Worm (Caenorhabditis elegans): ENCODE measurements around the gene F43E2.11.

The F43E2.11 gene

DNA sequence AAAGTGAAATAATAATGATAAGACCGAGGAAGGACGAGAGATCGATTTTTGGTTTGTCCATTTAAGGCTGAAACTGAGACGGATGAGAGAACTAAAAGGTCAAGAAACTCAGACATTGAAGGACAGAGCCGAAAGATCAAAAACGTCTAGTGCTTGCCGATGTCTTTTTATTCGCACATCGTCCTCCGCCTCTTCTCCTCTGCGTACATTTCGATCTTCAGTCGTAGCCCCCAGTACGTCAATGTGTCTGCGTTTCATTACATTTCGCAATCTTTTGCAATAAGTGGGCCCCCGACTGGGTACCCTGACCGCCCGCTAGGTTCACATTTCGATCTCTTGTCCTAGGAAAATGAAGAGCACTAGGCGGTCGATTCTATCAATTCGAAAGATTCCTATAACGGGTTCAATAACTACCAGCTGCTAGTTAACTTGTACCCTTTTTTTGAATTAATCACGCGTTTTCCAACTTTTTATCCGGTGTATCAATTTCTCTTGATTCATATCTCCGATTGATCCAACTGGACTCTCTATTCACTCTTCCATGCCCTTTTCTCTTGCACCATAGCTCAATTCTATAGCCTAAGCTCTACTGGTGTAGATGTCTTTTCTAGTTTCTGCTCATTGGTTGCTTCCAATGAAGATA, 22.1 kb upstream of the F43E2.11 start:
- no peak for TF ChIP-seq rcor-1 (GFP tag; IDR thresholded peaks at IDR 0.05)
- no peak for TF ChIP-seq ceh-79 (tag; optimal IDR thresholded peaks at IDR 0.05)
- TF ChIP-seq pbrm-1 (GFP tag; IDR thresholded peaks at IDR 0.05), result peak; percentile 39; the same call in 1 of the 2 replicates
- no peak for TF ChIP-seq gei-17 (GFP tag; optimal IDR thresholded peaks at IDR 0.05)
- no peak for TF ChIP-seq dpl-1 (GFP tag; optimal IDR thresholded peaks at IDR 0.05)
- peak; percentile 9 for TF ChIP-seq nhr-90 (tag; optimal IDR thresholded peaks at IDR 0.05)
- TF ChIP-seq mcd-1 (GFP tag; IDR thresholded peaks at IDR 0.05), result peak; percentile 35; the same call in 1 of the 2 replicates
- TF ChIP-seq attf-5 (GFP tag; optimal IDR thresholded peaks at IDR 0.05), result peak; percentile 80
- peak; percentile 21 for TF ChIP-seq ZK185.1 (tag; optimal IDR thresholded peaks at IDR 0.05; ENCODE audit: poor library complexity, severe bottlenecking)
- no peak for TF ChIP-seq lag-1 (GFP tag; IDR thresholded peaks at IDR 0.05)
- TF ChIP-seq Y53G8AR.9 (GFP tag; conservative IDR thresholded peaks at IDR 0.05), result 0 out of 2 replicates have a peak, but pooled peaks have one; percentile 48
- TF ChIP-seq ztf-26 (tag; optimal IDR thresholded peaks at IDR 0.05), result peak; percentile 25
- 0 out of 2 replicates have a peak, but pooled peaks have one; percentile 50 for TF ChIP-seq ekl-4 (GFP tag; IDR thresholded peaks at IDR 0.05)
- TF ChIP-seq ztf-18 (tag; optimal IDR thresholded peaks at IDR 0.05), result peak; percentile 2
- peak; percentile 86 for TF ChIP-seq nhr-80 (tag; optimal IDR thresholded peaks at IDR 0.05)
- peak; percentile 97 for TF ChIP-seq cebp-1 (GFP tag; IDR thresholded peaks at IDR 0.05)
- peak; percentile 99 for TF ChIP-seq cebp-1 (tag; optimal IDR thresholded peaks at IDR 0.05)
- peak; percentile 28 for TF ChIP-seq lin-40 (tag; optimal IDR thresholded peaks at IDR 0.05)
- 0 out of 2 replicates have a peak, but pooled peaks have one; percentile 46 for TF ChIP-seq nfyb-1 (GFP tag; IDR thresholded peaks at IDR 0.05)
- TF ChIP-seq ceh-27 (GFP tag; optimal IDR thresholded peaks at IDR 0.05), result peak; percentile 61
- peak; percentile 64; the same call in 1 of the 2 replicates for TF ChIP-seq hmg-1.2 (GFP tag; IDR thresholded peaks at IDR 0.05)
- peak; percentile 65; the same call in 1 of the 2 replicates for TF ChIP-seq B0336.3 (GFP tag; IDR thresholded peaks at IDR 0.05)
- no peak for TF ChIP-seq lsl-1 (GFP tag; optimal IDR thresholded peaks at IDR 0.05)
- TF ChIP-seq snpc-4 (GFP tag; optimal IDR thresholded peaks at IDR 0.05), result peak; percentile 36
- TF ChIP-seq snpc-4 (tag; optimal IDR thresholded peaks at IDR 0.05), result peak in 1 of 4 experiments; percentile 24
- TF ChIP-seq F23B12.7 (tag; optimal IDR thresholded peaks at IDR 0.05; ENCODE audit: insufficient read depth), result no peak
- no peak for TF ChIP-seq attf-6 (GFP tag; IDR thresholded peaks at IDR 0.05)
- TF ChIP-seq ets-4 (GFP tag; optimal IDR thresholded peaks at IDR 0.05), result peak; percentile 25

DNA sequence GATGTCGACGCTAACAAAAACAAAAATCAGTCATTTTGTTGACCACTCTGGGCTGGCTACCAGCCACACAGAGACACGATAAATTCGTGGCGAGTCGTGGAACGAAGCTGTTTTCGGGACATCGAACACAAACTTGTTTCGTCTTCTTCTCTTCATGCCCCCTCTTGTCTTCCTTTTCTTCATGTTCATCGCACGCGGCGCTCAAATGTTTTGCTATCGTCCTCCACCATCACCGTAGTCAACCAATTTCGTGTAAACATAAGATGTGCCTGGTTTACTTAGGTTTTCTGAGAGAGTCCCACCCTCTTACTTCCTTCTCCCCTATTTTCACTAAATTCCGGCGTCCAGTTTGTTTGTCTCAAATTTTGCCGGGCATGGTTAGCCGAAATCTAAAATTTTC, 20.2 kb upstream of the F43E2.11 start:
- TF ChIP-seq Y67H2A.10 (GFP tag; conservative IDR thresholded peaks at IDR 0.05) (no peak), lin-26 (GFP tag; IDR thresholded peaks at IDR 0.05) (0 out of 2 replicates have a peak, but pooled peaks have one; percentile 44)

DNA sequence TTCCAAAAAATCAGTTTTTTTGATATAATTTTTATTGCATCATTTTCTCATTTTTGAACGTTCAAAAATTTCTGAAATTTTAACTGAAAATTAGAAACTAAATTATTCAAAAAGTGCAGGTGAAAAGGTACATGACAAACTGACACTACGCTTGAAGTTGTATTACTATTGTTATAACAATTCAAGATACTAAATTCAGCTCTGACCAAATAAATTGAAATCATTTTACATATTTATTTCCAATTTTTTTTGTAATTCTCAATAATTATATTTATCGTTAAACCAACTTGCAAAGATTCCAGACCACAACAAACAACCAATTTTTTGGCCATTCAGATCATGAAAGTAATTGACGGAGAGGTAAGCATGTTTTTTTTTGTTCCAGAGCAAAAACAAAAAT, 15.3 kb upstream of the F43E2.11 start, which contains the start of gene sre-3:
Gene sre-3 (plus strand): TSS at position 301 of the 400 bp plus-strand sequence.
- TF ChIP-seq madf-3 (GFP tag; IDR thresholded peaks at IDR 0.05) (no peak), rcor-1 (GFP tag; IDR thresholded peaks at IDR 0.05) (no peak), B0035.1 (tag; optimal IDR thresholded peaks at IDR 0.05) (no peak), repo-1 (tag; optimal IDR thresholded peaks at IDR 0.05) (no peak), gei-17 (GFP tag; optimal IDR thresholded peaks at IDR 0.05) (no peak), F37B4.10 (GFP tag; IDR thresholded peaks at IDR 0.05) (no peak), unc-130 (GFP tag; optimal IDR thresholded peaks at IDR 0.05) (no peak), ztf-25 (GFP tag; IDR thresholded peaks at IDR 0.05) (no peak), tbx-9 (tag; optimal IDR thresholded peaks at IDR 0.05; ENCODE audit: borderline replicate concordance) (no peak), C17E4.6 (GFP tag; IDR thresholded peaks at IDR 0.05) (no peak), pha-4 (tag; optimal IDR thresholded peaks at IDR 0.05) (no peak), mel-28 (tag; optimal IDR thresholded peaks at IDR 0.05; ENCODE audit: borderline replicate concordance) (no peak), hmg-20 (GFP tag; IDR thresholded peaks at IDR 0.05) (no peak), madf-8 (GFP tag; conservative IDR thresholded peaks at IDR 0.05) (no peak), lag-1 (GFP tag; IDR thresholded peaks at IDR 0.05) (no peak), bed-2 (GFP tag; IDR thresholded peaks at IDR 0.05) (no peak), madf-10 (tag; optimal IDR thresholded peaks at IDR 0.05) (no peak), bed-1 (GFP tag; IDR thresholded peaks at IDR 0.05) (no peak), Y53G8AR.9 (GFP tag; conservative IDR thresholded peaks at IDR 0.05) (no peak)

Data from whole organism, young adult.